Worm (Caenorhabditis elegans) whole organism, L2 larva: ENCODE data around the gene C39B5.14.

Source experiments
- C34F6.9 ChIP-seq: fragments of 150-350 bp; optimal IDR thresholded peaks from 2 replicates; lab custom pipeline; 2014; ENCODE audit warnings: missing biosample characterization, missing genetic modification characterization
- F13H6.1 ChIP-seq: sonication (generic microtip); optimal IDR thresholded peaks from 2 replicates; lab custom pipeline; 2016; ENCODE audit warnings: missing genetic modification characterization, missing compliant biosample characterization
- Y55F3AM.14 ChIP-seq: fragments of 200-800 bp; sonication (Bioruptor generic); optimal IDR thresholded peaks from 2 replicates; lab custom pipeline; 2018; ENCODE audit warnings: mild to moderate bottlenecking, missing genetic modification characterization, missing compliant biosample characterization
- ZK546.5 ChIP-seq: sonication (generic microtip); optimal IDR thresholded peaks from 2 replicates; lab custom pipeline; 2017; ENCODE audit warnings: missing biosample characterization, missing genetic modification characterization
- aly-2 ChIP-seq: fragments of 150-350 bp; optimal IDR thresholded peaks from 2 replicates; lab custom pipeline; 2014; ENCODE audit warnings: missing biosample characterization, missing genetic modification characterization
- ama-1 ChIP-seq: fragments of 150-350 bp; optimal IDR thresholded peaks from 2 replicates; lab custom pipeline; 2018; ENCODE audit warnings: inconsistent platforms
- blmp-1 ChIP-seq: sonication (generic microtip); optimal IDR thresholded peaks from 2 replicates; lab custom pipeline; 2017; ENCODE audit warnings: missing genetic modification characterization, mild to moderate bottlenecking, missing compliant biosample characterization, antibody characterized with exemption, moderate library complexity; ENCODE audit not compliant: insufficient read depth
- ceh-16 ChIP-seq: fragments of 150-350 bp; optimal IDR thresholded peaks from 2 replicates; lab custom pipeline; 2014; ENCODE audit warnings: missing biosample characterization, missing genetic modification characterization
- ceh-82 ChIP-seq: fragments of 150-350 bp; optimal IDR thresholded peaks from 2 replicates; lab custom pipeline; 2014; ENCODE audit warnings: missing biosample characterization, missing genetic modification characterization
- crh-2 ChIP-seq: sonication (generic microtip); optimal IDR thresholded peaks from 2 replicates; lab custom pipeline; 2017; ENCODE audit warnings: missing biosample characterization, missing genetic modification characterization
- egl-27 ChIP-seq: sonication (generic microtip); optimal IDR thresholded peaks from 3 replicates; lab custom pipeline; 2017; ENCODE audit warnings: missing biosample characterization, missing genetic modification reagents, missing genetic modification characterization
- fos-1 ChIP-seq: fragments of 150-350 bp; optimal IDR thresholded peaks from 2 replicates; lab custom pipeline; 2014; ENCODE audit warnings: missing biosample characterization, missing genetic modification characterization
- gmeb-1 ChIP-seq: fragments of 150-350 bp; optimal IDR thresholded peaks from 2 replicates; lab custom pipeline; 2014; ENCODE audit warnings: missing biosample characterization, missing genetic modification characterization
- lin-11 ChIP-seq: fragments of 150-350 bp; sonication (generic microtip); optimal IDR thresholded peaks from 2 replicates; lab custom pipeline; 2014; ENCODE audit warnings: missing biosample characterization, missing genetic modification characterization, inconsistent platforms, mixed read lengths
- lin-39 ChIP-seq: fragments of 150-350 bp; optimal IDR thresholded peaks from 2 replicates; lab custom pipeline; 2014; ENCODE audit warnings: missing biosample characterization, missing genetic modification reagents, missing genetic modification characterization
- lsy-2 ChIP-seq, 2 experiments: fragments of 150-350 bp in 1 of 2; sonication (generic microtip) in 1 of 2; optimal IDR thresholded peaks; 2 replicates each; lab custom pipeline; 2014 to 2017; ENCODE audit warnings: missing biosample characterization in 2 of 2, missing genetic modification characterization in 2 of 2
- mab-5 ChIP-seq: fragments of 150-350 bp; optimal IDR thresholded peaks from 2 replicates; lab custom pipeline; 2014; ENCODE audit warnings: missing biosample characterization, missing genetic modification characterization
- mbf-1 ChIP-seq: sonication (generic microtip); optimal IDR thresholded peaks from 2 replicates; lab custom pipeline; 2017; ENCODE audit warnings: missing biosample characterization, missing genetic modification characterization
- mdl-1 ChIP-seq, 2 experiments: fragments of 150-350 bp in 1 of 2; sonication (generic microtip) in 1 of 2; optimal IDR thresholded peaks; 2 replicates each; lab custom pipeline; 2017; ENCODE audit warnings: missing biosample characterization in 2 of 2, missing genetic modification characterization in 2 of 2
- nhr-11 ChIP-seq: fragments of 150-350 bp; optimal IDR thresholded peaks from 2 replicates; lab custom pipeline; 2014; ENCODE audit warnings: missing biosample characterization, missing genetic modification characterization
- nhr-129 ChIP-seq: fragments of 150-350 bp; optimal IDR thresholded peaks from 2 replicates; lab custom pipeline; 2014; ENCODE audit warnings: missing biosample characterization, missing genetic modification characterization
- nhr-21 ChIP-seq: fragments of 150-350 bp; optimal IDR thresholded peaks from 2 replicates; lab custom pipeline; 2014; ENCODE audit warnings: missing biosample characterization, missing genetic modification characterization
- nhr-237 ChIP-seq: fragments of 150-350 bp; optimal IDR thresholded peaks from 2 replicates; lab custom pipeline; 2014; ENCODE audit warnings: missing biosample characterization, missing genetic modification characterization
- nhr-25 ChIP-seq: fragments of 150-350 bp; sonication (generic microtip); optimal IDR thresholded peaks from 3 replicates; lab custom pipeline; 2014; ENCODE audit warnings: missing biosample characterization, missing genetic modification characterization
- nhr-6 ChIP-seq: fragments of 150-350 bp; optimal IDR thresholded peaks from 2 replicates; lab custom pipeline; 2014; ENCODE audit warnings: missing biosample characterization, missing genetic modification characterization
- nhr-77 ChIP-seq: fragments of 150-350 bp; optimal IDR thresholded peaks from 2 replicates; lab custom pipeline; 2014; ENCODE audit warnings: missing biosample characterization, missing genetic modification characterization
- peb-1 ChIP-seq: fragments of 150-350 bp; optimal IDR thresholded peaks from 2 replicates; lab custom pipeline; 2014; ENCODE audit warnings: missing biosample characterization, missing genetic modification characterization
- sem-4 ChIP-seq: fragments of 150-350 bp; optimal IDR thresholded peaks from 2 replicates; lab custom pipeline; 2014; ENCODE audit warnings: missing biosample characterization, missing genetic modification reagents, missing genetic modification characterization
- sma-3 ChIP-seq: sonication (generic microtip); optimal IDR thresholded peaks from 2 replicates; lab custom pipeline; 2016; ENCODE audit warnings: missing genetic modification reagents, missing genetic modification characterization, missing compliant biosample characterization
- unc-39 ChIP-seq: fragments of 150-350 bp; optimal IDR thresholded peaks from 2 replicates; lab custom pipeline; 2014; ENCODE audit warnings: missing biosample characterization, missing genetic modification characterization
- unc-55 ChIP-seq: fragments of 150-350 bp; sonication (generic microtip); optimal IDR thresholded peaks from 3 replicates; lab custom pipeline; 2014; ENCODE audit warnings: missing biosample characterization, missing genetic modification reagents, missing genetic modification characterization
- zag-1 ChIP-seq: fragments of 150-350 bp; optimal IDR thresholded peaks from 2 replicates; lab custom pipeline; 2014; ENCODE audit warnings: missing biosample characterization, missing genetic modification characterization
- ztf-1 ChIP-seq: fragments of 200-800 bp; sonication (Bioruptor generic); conservative IDR thresholded peaks from 2 replicates; pipeline ENCODE4 v1.3.6; 2022; ENCODE audit warnings: missing genetic modification characterization, missing compliant biosample characterization
- ztf-4 ChIP-seq: fragments of 150-350 bp; optimal IDR thresholded peaks from 2 replicates; lab custom pipeline; 2014; ENCODE audit warnings: missing biosample characterization, missing genetic modification characterization

C39B5.14 gene

ce11 chrIII:2212343-2212742, 1.1 kb downstream of the C39B5.14 start:
- TF ChIP-seq zag-1 (tag; lab: Kevin White, UChicago) (no peak), C34F6.9 (tag; lab: Kevin White, UChicago) (no peak), fos-1 (tag; lab: Kevin White, UChicago) (peak; percentile 43), unc-39 (tag; lab: Kevin White, UChicago) (no peak)

DNA sequence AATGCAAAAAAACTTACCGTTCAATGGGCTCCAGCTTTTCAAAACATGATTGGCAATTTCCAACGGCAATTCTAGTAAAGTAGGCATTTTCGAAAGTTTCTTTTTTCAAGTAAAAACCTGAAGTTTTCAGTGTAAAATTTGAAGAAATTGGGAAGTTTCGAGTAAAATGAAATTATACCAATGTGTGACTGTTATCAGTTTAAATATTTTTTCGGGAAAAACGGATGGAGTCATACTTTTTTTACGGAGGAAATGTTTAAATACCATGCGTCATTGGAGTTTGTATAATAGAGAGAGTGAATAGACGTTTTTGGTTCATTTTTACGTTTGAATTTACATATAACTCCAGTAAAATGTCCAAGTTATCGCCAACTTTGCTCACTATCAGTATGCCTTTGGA, 8.2 kb downstream of the C39B5.14 start, which contains the start of gene fbxa-12:
fbxa-12 (plus strand) TSS at position 301 of the 400 bp plus-strand sequence.
- no peak for TF ChIP-seq nhr-77
- TF ChIP-seq nhr-237 (tag; lab: Kevin White, UChicago): no peak

- TF ChIP-seq gmeb-1: no peak
- no peak for TF ChIP-seq Y55F3AM.14 (GFP tag; lab: Kevin White, UChicago)
- TF ChIP-seq nhr-6: no peak
- TF ChIP-seq C34F6.9 (tag; lab: Kevin White, UChicago): no peak
- TF ChIP-seq aly-2 (tag; lab: Kevin White, UChicago): no peak
- no peak for TF ChIP-seq ztf-4 (tag; lab: Kevin White, UChicago)
- TF ChIP-seq lin-11 (tag; lab: Kevin White, UChicago): no peak
- TF ChIP-seq sem-4 (tag; lab: Kevin White, UChicago): no peak
- TF ChIP-seq ceh-82 (tag; lab: Kevin White, UChicago): no peak
- no peak for TF ChIP-seq ceh-16 (tag; lab: Kevin White, UChicago)
- TF ChIP-seq ama-1 (lab: Kevin White, UChicago): no peak
- TF ChIP-seq, all 48 proteins: peak for 0
Observed at ce11 chrIII:2223932-2224331, 12.7 kb downstream of the C39B5.14 start, which contains the start of gene srd-65. Gene srd-65, minus strand, starts transcription at chrIII:2224032.

DNA sequence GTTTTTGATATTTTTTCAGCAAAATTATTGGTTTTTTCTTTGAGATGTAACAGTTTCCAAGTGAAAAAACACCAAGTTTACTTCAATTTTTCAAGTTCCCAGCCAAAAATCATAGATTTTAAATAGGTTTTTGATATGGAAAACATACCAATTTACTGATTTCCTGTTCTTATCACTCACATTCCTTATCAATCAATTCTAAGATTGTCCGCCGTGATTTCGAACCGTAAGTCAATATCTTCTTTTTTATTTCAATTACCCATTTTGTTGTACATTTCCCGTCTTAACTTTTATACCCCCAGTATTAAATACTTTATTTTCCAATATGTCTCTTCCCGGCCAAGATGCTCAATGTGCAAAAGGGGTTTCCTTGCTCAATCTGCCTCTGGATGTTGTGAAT, 13.3 kb downstream of the C39B5.14 start, which contains the start of gene fbxa-38:
fbxa-38 (plus strand) TSS at position 195 of the 400 bp plus-strand sequence.
- TF ChIP-seq peb-1 (no peak), fos-1 (tag; lab: Kevin White, UChicago) (peak; percentile 18)

ce11 chrIII:2227407-2227806, 16.2 kb downstream of the C39B5.14 start, which contains the start of gene fbxa-62:
Gene fbxa-62, plus strand, starts transcription at chrIII:2227707.
- no peak for TF ChIP-seq lin-39 (tag; lab: Kevin White, UChicago)
- TF ChIP-seq egl-27 (tag; lab: Kevin White, UChicago): no peak
- TF ChIP-seq nhr-11 (tag; lab: Kevin White, UChicago): no peak

DNA sequence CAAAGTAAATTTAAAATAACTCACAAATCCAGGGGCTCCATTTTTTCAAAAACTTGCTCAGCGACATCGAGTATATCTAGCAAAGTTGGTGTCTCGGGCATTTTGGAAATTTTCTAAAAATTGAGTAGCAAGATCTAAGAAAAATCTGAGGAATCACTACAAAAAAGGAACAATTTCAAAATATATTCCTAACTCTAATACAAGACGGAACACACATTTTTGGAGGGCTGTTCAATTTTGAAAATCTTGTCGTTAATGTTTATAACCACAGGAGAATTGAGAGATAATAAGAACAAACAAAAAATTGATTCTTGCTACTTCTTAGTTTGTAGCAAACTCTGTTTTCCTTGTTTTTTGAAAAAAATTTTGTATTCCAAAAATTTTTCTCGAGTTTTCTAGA, 21.1 kb downstream of the C39B5.14 start, which contains the start of gene fbxa-47:
fbxa-47 (minus strand) TSS at position 101 of the 400 bp plus-strand sequence.
- TF ChIP-seq F13H6.1 (tag; lab: Kevin White, UChicago): no peak
- no peak for TF ChIP-seq nhr-21
- no peak for TF ChIP-seq ceh-82 (tag; lab: Kevin White, UChicago)
- TF ChIP-seq crh-2 (tag; lab: Kevin White, UChicago): no peak
- no peak for TF ChIP-seq mab-5
- TF ChIP-seq sma-3 (GFP tag; lab: Kevin White, UChicago): no peak
- no peak for TF ChIP-seq ztf-1
- TF ChIP-seq unc-55 (GFP tag; lab: Kevin White, UChicago): no peak
- TF ChIP-seq blmp-1 (tag; lab: Kevin White, UChicago): no peak
- TF ChIP-seq nhr-25 (tag; lab: Kevin White, UChicago): no peak
- TF ChIP-seq lsy-2 (tag; optimal IDR thresholded peaks at IDR 0.05; lab: Kevin White, UChicago): no peak
- TF ChIP-seq ZK546.5 (tag; lab: Kevin White, UChicago): no peak
- TF ChIP-seq peb-1: no peak
- TF ChIP-seq mbf-1 (tag; lab: Kevin White, UChicago): no peak
- TF ChIP-seq lin-11 (tag; lab: Kevin White, UChicago): no peak
- no peak for TF ChIP-seq ztf-4 (tag; lab: Kevin White, UChicago)
- TF ChIP-seq mdl-1 (tag; optimal IDR thresholded peaks at IDR 0.05; lab: Kevin White, UChicago): no peak
- TF ChIP-seq nhr-129 (tag; lab: Kevin White, UChicago): no peak
- TF ChIP-seq, all 48 proteins: peak for 0
